Comparison of ENCODE assay signal across 3 fruit fly cellular contexts in the genomic region with DNA sequence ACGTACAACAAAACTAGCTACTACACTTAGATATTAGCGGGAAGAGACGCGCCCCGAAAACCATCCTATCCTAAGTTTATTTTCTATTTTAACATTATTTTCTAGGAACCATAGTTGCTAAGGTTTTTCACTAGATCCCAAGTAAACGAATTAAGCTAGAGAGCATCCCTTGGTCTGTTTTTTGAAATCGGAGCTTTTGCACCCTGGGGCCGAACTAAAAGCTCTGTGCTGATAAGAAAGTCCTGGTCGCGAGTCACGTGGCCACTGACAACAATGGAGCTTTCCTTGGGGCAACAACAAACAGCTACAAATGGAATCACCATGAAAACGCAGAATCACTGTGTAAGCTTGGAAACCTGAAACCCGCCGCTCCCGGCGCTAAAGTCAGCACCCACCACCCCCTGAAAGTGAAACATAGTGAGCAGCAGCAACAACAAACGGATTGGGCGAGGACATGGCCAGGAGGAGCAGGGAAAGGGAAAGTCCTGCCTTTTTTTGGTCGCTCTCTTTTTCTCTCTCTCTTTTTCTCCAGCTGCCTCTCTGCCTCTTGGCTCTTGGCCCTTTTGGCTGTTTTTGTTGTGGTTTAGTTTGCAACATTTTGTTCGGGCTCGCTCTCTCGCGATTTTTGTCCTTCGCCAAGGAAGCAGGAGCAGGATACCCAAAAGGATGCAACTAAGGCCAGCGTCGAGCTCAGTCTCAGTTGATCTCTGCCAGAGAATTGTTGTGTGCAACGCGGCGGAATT.
TF ChIP-seq lines count a peak whose summit lies in the region.

A gene (plus strand): TSS at position 693 of the 743 bp plus-strand sequence.

- TF ChIP-seq CTCF in whole organism, embryonic (GFP tag; optimal IDR thresholded peaks at IDR 0.05; lab: Kevin White, UChicago) = no peak

TF ChIP-seq in whole organism, adult, 20 proteins besides CTCF, POLR2A, EP300 and RAD21:
- peak; percentile 10 for TF ChIP-seq Mnt (GFP tag; optimal IDR thresholded peaks at IDR 0.05; lab: Kevin White, UChicago)
- no peak for TF ChIP-seq kay (GFP tag; lab: Kevin White, UChicago; ENCODE audit: borderline replicate concordance)
- no peak for TF ChIP-seq CG14711 (tag; optimal IDR thresholded peaks at IDR 0.05; lab: Kevin White, UChicago)
- TF ChIP-seq CG7101 (tag; optimal IDR thresholded peaks at IDR 0.05; lab: Kevin White, UChicago) = no peak

TF ChIP-seq in whole organism, embryonic, 481 proteins besides CTCF, POLR2A, EP300 and RAD21 (continues in another document):
- TF ChIP-seq sug (tag; optimal IDR thresholded peaks at IDR 0.05; lab: Kevin White, UChicago) = peak; percentile 8
- no peak for TF ChIP-seq Chrac-16 (GFP tag; optimal IDR thresholded peaks at IDR 0.05; lab: Kevin White, UChicago)
- TF ChIP-seq maf-S (GFP tag; optimal IDR thresholded peaks at IDR 0.05; lab: Kevin White, UChicago) = no peak
- no peak for TF ChIP-seq eve (GFP tag; optimal IDR thresholded peaks at IDR 0.05; lab: Kevin White, UChicago)
- TF ChIP-seq bab2 (GFP tag; optimal IDR thresholded peaks at IDR 0.05; lab: Kevin White, UChicago) = no peak
- TF ChIP-seq GATAe (GFP tag; conservative IDR thresholded peaks at IDR 0.05; lab: Robert Waterston, UW) = no peak
- peak; percentile 12; the same call in 1 of the 2 replicates for TF ChIP-seq CG16779 (GFP tag; IDR thresholded peaks at IDR 0.05; lab: Robert Waterston, UW)
- TF ChIP-seq klu (GFP tag; IDR thresholded peaks at IDR 0.05; lab: Robert Waterston, UW) = no peak
- TF ChIP-seq hth (optimal IDR thresholded peaks at IDR 0.05; lab: Kevin White, UChicago) = no peak
- peak; percentile 20 for TF ChIP-seq Hand (GFP tag; optimal IDR thresholded peaks at IDR 0.05; lab: Kevin White, UChicago)
- no peak for TF ChIP-seq Dll (GFP tag; IDR thresholded peaks at IDR 0.05; lab: Robert Waterston, UW; ENCODE audit: partially characterized antibody)
- TF ChIP-seq cas (GFP tag; IDR thresholded peaks at IDR 0.05; lab: Robert Waterston, UW) = no peak
- no peak for TF ChIP-seq CG16813 (GFP tag; IDR thresholded peaks at IDR 0.05; lab: Robert Waterston, UW; ENCODE audit: partially characterized antibody)
- TF ChIP-seq D19A (tag; optimal IDR thresholded peaks at IDR 0.05; lab: Kevin White, UChicago) = peak; percentile 53
- TF ChIP-seq pzg (GFP tag; optimal IDR thresholded peaks at IDR 0.05; lab: Kevin White, UChicago) = no peak
- TF ChIP-seq CG4820 (GFP tag; optimal IDR thresholded peaks at IDR 0.05; lab: Kevin White, UChicago) = no peak
- TF ChIP-seq twi (tag; optimal IDR thresholded peaks at IDR 0.05; lab: Kevin White, UChicago) = no peak
- no peak for TF ChIP-seq CG10366 (GFP tag; IDR thresholded peaks at IDR 0.05; lab: Robert Waterston, UW)
- no peak for TF ChIP-seq CG15073 (GFP tag; optimal IDR thresholded peaks at IDR 0.05; lab: Kevin White, UChicago)
- no peak for TF ChIP-seq CG10462 (GFP tag; optimal IDR thresholded peaks at IDR 0.05; lab: Kevin White, UChicago)
- TF ChIP-seq CG18619 (GFP tag; optimal IDR thresholded peaks at IDR 0.05; lab: Kevin White, UChicago) = no peak
- no peak for TF ChIP-seq CG10321 (GFP tag; IDR thresholded peaks at IDR 0.05; lab: Robert Waterston, UW)
- peak in 1 of 2 experiments; percentile 7 for TF ChIP-seq Hr51 (GFP tag; optimal IDR thresholded peaks at IDR 0.05; lab: Kevin White, UChicago)
- no peak for TF ChIP-seq eyg (GFP tag; optimal IDR thresholded peaks at IDR 0.05; lab: Kevin White, UChicago)
- no peak for TF ChIP-seq CG2116 (GFP tag; optimal IDR thresholded peaks at IDR 0.05; lab: Kevin White, UChicago)
- TF ChIP-seq Ssrp (tag; optimal IDR thresholded peaks at IDR 0.05; lab: Kevin White, UChicago) = no peak
- TF ChIP-seq Hey (tag; optimal IDR thresholded peaks at IDR 0.05; lab: Kevin White, UChicago) = no peak
- TF ChIP-seq gem (tag; optimal IDR thresholded peaks at IDR 0.05; lab: Kevin White, UChicago) = no peak
- no peak for TF ChIP-seq CG5953 (GFP tag; IDR thresholded peaks at IDR 0.05; lab: Robert Waterston, UW)
- TF ChIP-seq sim (GFP tag; IDR thresholded peaks at IDR 0.05; lab: Robert Waterston, UW) = no peak
- TF ChIP-seq row (GFP tag; IDR thresholded peaks at IDR 0.05; lab: Robert Waterston, UW) = no peak
- TF ChIP-seq CG31365 (tag; optimal IDR thresholded peaks at IDR 0.05; lab: Kevin White, UChicago) = no peak
- peak; percentile 66 for TF ChIP-seq CG4360 (GFP tag; IDR thresholded peaks at IDR 0.05; lab: Robert Waterston, UW)
- peak; percentile 5 for TF ChIP-seq CG3163 (GFP tag; optimal IDR thresholded peaks at IDR 0.05; lab: Kevin White, UChicago)
- no peak for TF ChIP-seq psq (GFP tag; optimal IDR thresholded peaks at IDR 0.05; lab: Kevin White, UChicago)
- TF ChIP-seq CG11504 (tag; optimal IDR thresholded peaks at IDR 0.05; lab: Kevin White, UChicago) = peak; percentile 5
- peak; percentile 29 for TF ChIP-seq Nf-YC (tag; optimal IDR thresholded peaks at IDR 0.05; lab: Kevin White, UChicago)
- TF ChIP-seq Aef1 (GFP tag; IDR thresholded peaks at IDR 0.05; lab: Robert Waterston, UW) = no peak
- peak; percentile 71; the same call in 1 of the 3 replicates for TF ChIP-seq CG34422 (GFP tag; IDR thresholded peaks at IDR 0.05; lab: Robert Waterston, UW)
- no peak for TF ChIP-seq trem (tag; optimal IDR thresholded peaks at IDR 0.05; lab: Kevin White, UChicago)

TF ChIP-seq in whole organism, prepupa, 60 proteins besides CTCF, POLR2A, EP300 and RAD21:
- TF ChIP-seq Blimp-1 (GFP tag; optimal IDR thresholded peaks at IDR 0.05; lab: Kevin White, UChicago) = peak; percentile 69
- no peak for TF ChIP-seq net (GFP tag; optimal IDR thresholded peaks at IDR 0.05; lab: Kevin White, UChicago)
- TF ChIP-seq Eip75B (GFP tag; optimal IDR thresholded peaks at IDR 0.05; lab: Kevin White, UChicago) = no peak
- no peak for TF ChIP-seq lz (GFP tag; optimal IDR thresholded peaks at IDR 0.05; lab: Kevin White, UChicago)
TF ChIP-seq in whole organism, prepupa: peak in this region for 1.
